Worm (Caenorhabditis elegans) whole organism, L4 larva: ENCODE measurements around the gene F56D2.8.
A peak's percentile ranks its signal among the peaks of the same experiment; 100 is the strongest.

Source experiments
- F10B5.3 ChIP-seq: sonication (generic microtip); optimal IDR thresholded peaks from 2 replicates; lab custom pipeline; 2016; ENCODE audit warnings: mild to moderate bottlenecking, missing genetic modification characterization, missing compliant biosample characterization
- F26F4.8 ChIP-seq: fragments of 200-800 bp; sonication (Bioruptor generic); conservative IDR thresholded peaks from 2 replicates; pipeline ENCODE4 v1.3.6; 2022; ENCODE audit warnings: missing genetic modification characterization, missing compliant biosample characterization
- Y48G9A.11 ChIP-seq: fragments of 200-800 bp; sonication (Bioruptor generic); IDR thresholded peaks from 2 replicates; pipeline ENCODE4 v1.3.6; 2022; ENCODE audit warnings: missing genetic modification reagents, missing genetic modification characterization, missing compliant biosample characterization
- Y5F2A.4 ChIP-seq: fragments of 200-800 bp; sonication (Bioruptor generic); optimal IDR thresholded peaks from 2 replicates; lab custom pipeline; 2018; ENCODE audit warnings: mild to moderate bottlenecking, missing genetic modification characterization, missing compliant biosample characterization
- ZK337.2 ChIP-seq: fragments of 200-800 bp; sonication (Bioruptor generic); IDR thresholded peaks from 2 replicates; pipeline ENCODE4 v1.3.6; 2022; ENCODE audit warnings: missing genetic modification reagents, missing genetic modification characterization, missing compliant biosample characterization
- aha-1 ChIP-seq: fragments of 150-350 bp; peaks from one replicate; lab custom pipeline; 2014; ENCODE audit warnings: missing biosample characterization, missing genetic modification characterization
- aly-2 ChIP-seq: sonication (generic microtip); optimal IDR thresholded peaks from 2 replicates; lab custom pipeline; 2018; ENCODE audit warnings: missing biosample characterization, missing genetic modification characterization
- arid-1 ChIP-seq: fragments of 200-800 bp; sonication (Bioruptor generic); conservative IDR thresholded peaks from 2 replicates; pipeline ENCODE4 v1.3.6; 2022; ENCODE audit warnings: missing genetic modification reagents, missing genetic modification characterization, missing compliant biosample characterization
- ces-1 ChIP-seq: fragments of 150-350 bp; sonication (generic microtip); optimal IDR thresholded peaks from 4 replicates; lab custom pipeline; 2014; ENCODE audit warnings: missing biosample characterization, missing genetic modification reagents, missing genetic modification characterization
- daf-16 ChIP-seq, 3 experiments: sonication (generic microtip); optimal IDR thresholded peaks; 2 replicates each; lab custom pipeline; 2016 to 2017; ENCODE audit warnings: missing genetic modification characterization in 3 of 3, missing genetic modification reagents in 3 of 3, mild to moderate bottlenecking in 2 of 3, missing compliant biosample characterization in 2 of 3, missing biosample characterization in 1 of 3, moderate library complexity in 1 of 3
- duxl-1 ChIP-seq: sonication (generic microtip); optimal IDR thresholded peaks from 2 replicates; lab custom pipeline; 2016; ENCODE audit warnings: mild to moderate bottlenecking, missing genetic modification characterization, moderate library complexity, missing compliant biosample characterization; ENCODE audit not compliant: poor library complexity
- egl-43 ChIP-seq: fragments of 200-800 bp; sonication (Bioruptor generic); IDR thresholded peaks from 2 replicates; pipeline ENCODE4 v1.3.6; 2022; ENCODE audit warnings: missing genetic modification reagents, missing genetic modification characterization, missing compliant biosample characterization
- hlh-11 ChIP-seq: fragments of 200-800 bp; sonication (Bioruptor generic); optimal IDR thresholded peaks from 2 replicates; lab custom pipeline; 2018; ENCODE audit warnings: mild to moderate bottlenecking, missing genetic modification characterization, missing compliant biosample characterization
- jun-1 ChIP-seq: fragments of 150-350 bp; optimal IDR thresholded peaks from 2 replicates; lab custom pipeline; 2014; ENCODE audit warnings: missing biosample characterization, missing genetic modification reagents, missing genetic modification characterization
- lim-7 ChIP-seq: fragments of 200-800 bp; sonication (Bioruptor generic); IDR thresholded peaks from 2 replicates; pipeline ENCODE4 v1.3.6; 2022; ENCODE audit warnings: missing genetic modification characterization, missing compliant biosample characterization
- lin-1 ChIP-seq: fragments of 200-800 bp; sonication (Bioruptor generic); IDR thresholded peaks from 2 replicates; pipeline ENCODE4 v1.3.6; 2022; ENCODE audit warnings: missing genetic modification reagents, missing genetic modification characterization, missing compliant biosample characterization
- madf-9 ChIP-seq: fragments of 200-800 bp; sonication (Bioruptor generic); conservative IDR thresholded peaks from 2 replicates; pipeline ENCODE4 v1.3.6; 2022; ENCODE audit warnings: missing genetic modification reagents, missing genetic modification characterization, missing compliant biosample characterization
- mdl-1 ChIP-seq, 2 experiments: fragments of 150-350 bp in 1 of 2; sonication (generic microtip) in 1 of 2; optimal IDR thresholded peaks; 2 replicates each; lab custom pipeline; 2014 to 2017; ENCODE audit warnings: missing biosample characterization in 2 of 2, missing genetic modification characterization in 2 of 2
- mep-1 ChIP-seq: fragments of 150-350 bp; sonication (generic microtip); optimal IDR thresholded peaks from 3 replicates; lab custom pipeline; 2014; ENCODE audit warnings: missing biosample characterization, missing genetic modification characterization
- mxl-3 ChIP-seq: fragments of 200-800 bp; sonication (Bioruptor generic); optimal IDR thresholded peaks from 2 replicates; lab custom pipeline; 2018; ENCODE audit warnings: mild to moderate bottlenecking, missing genetic modification characterization, missing compliant biosample characterization
- nhr-237 ChIP-seq: sonication (generic microtip); optimal IDR thresholded peaks from 2 replicates; lab custom pipeline; 2017; ENCODE audit warnings: missing biosample characterization, missing genetic modification characterization
- nhr-42 ChIP-seq: fragments of 200-800 bp; sonication (Bioruptor generic); IDR thresholded peaks from 2 replicates; pipeline ENCODE4 v1.3.6; 2022; ENCODE audit warnings: missing genetic modification characterization, missing compliant biosample characterization
- nhr-76 ChIP-seq: fragments of 150-350 bp; optimal IDR thresholded peaks from 2 replicates; lab custom pipeline; 2014; ENCODE audit warnings: missing biosample characterization, missing genetic modification characterization
- pqm-1 ChIP-seq: sonication (generic microtip); optimal IDR thresholded peaks from 2 replicates; lab custom pipeline; 2017; ENCODE audit warnings: missing biosample characterization, missing genetic modification characterization
- set-16 ChIP-seq: fragments of 200-800 bp; sonication (Bioruptor generic); IDR thresholded peaks from 2 replicates; pipeline ENCODE4 v1.3.6; 2022; ENCODE audit warnings: missing genetic modification reagents, missing genetic modification characterization, missing compliant biosample characterization
- snpc-1.2 ChIP-seq: fragments of 200-800 bp; sonication (Bioruptor generic); IDR thresholded peaks from 2 replicates; pipeline ENCODE4 v1.3.6; 2022; ENCODE audit warnings: missing genetic modification reagents, missing genetic modification characterization, missing compliant biosample characterization
- spr-1 ChIP-seq: sonication (generic microtip); optimal IDR thresholded peaks from 2 replicates; lab custom pipeline; 2016; ENCODE audit warnings: mild to moderate bottlenecking, missing genetic modification characterization, missing compliant biosample characterization
- unc-62 ChIP-seq, 3 experiments: fragments of 150-350 bp in 1 of 3; sonication (generic microtip); optimal IDR thresholded peaks in 2 of 3; peaks in 1 of 3; 1 replicate in 1 of 3; 2 replicates in 2 of 3; lab custom pipeline; 2014 to 2017; ENCODE audit warnings: missing biosample characterization in 3 of 3, missing genetic modification characterization in 3 of 3, missing genetic modification reagents in 3 of 3, missing genotype in 1 of 3
- zfp-2 ChIP-seq: sonication (generic microtip); optimal IDR thresholded peaks from 2 replicates; lab custom pipeline; 2016; ENCODE audit warnings: mild to moderate bottlenecking, missing genetic modification characterization, missing compliant biosample characterization

The F56D2.8 gene

ce11 chrIII:5568679-5569078 is 14.0 kb downstream of the F56D2.8 start, which contains the start of gene nspb-12:
TSS of gene nspb-12 (minus strand) at chrIII:5568779.
- TF ChIP-seq aha-1 (tag; lab: Kevin White, UChicago) (peak; percentile 1), pqm-1 (no peak), mdl-1 (tag; optimal IDR thresholded peaks at IDR 0.05; lab: Kevin White, UChicago) (no peak), madf-9 (GFP tag; lab: Robert Waterston, UW) (no peak)

- TF ChIP-seq F10B5.3 (tag; lab: Kevin White, UChicago), result no peak
- no peak for TF ChIP-seq Y5F2A.4 (GFP tag; lab: Kevin White, UChicago)
- peak; percentile 55; the same call in 1 of the 2 replicates for TF ChIP-seq egl-43 (GFP tag; lab: Robert Waterston, UW)
- no peak for TF ChIP-seq ces-1 (GFP tag; lab: Kevin White, UChicago)
- no peak for TF ChIP-seq nhr-237
- 0 out of 2 replicates have a peak, but pooled peaks have one; percentile 35 for TF ChIP-seq arid-1
Measured at ce11 chrIII:5568265-5568664, 14.4 kb downstream of the F56D2.8 start.

ce11 chrIII:5566496-5566895 is 16.2 kb downstream of the F56D2.8 start:
- TF ChIP-seq ZK337.2, result no peak
- TF ChIP-seq unc-62 (GFP tag; optimal IDR thresholded peaks at IDR 0.05 in 1 of 2; lab: Kevin White, UChicago), result peak in 1 of 2 experiments; percentile 68
- TF ChIP-seq unc-62 (tag; optimal IDR thresholded peaks at IDR 0.05; lab: Kevin White, UChicago), result no peak
- TF ChIP-seq nhr-76 (tag; lab: Kevin White, UChicago), result no peak
- TF ChIP-seq set-16, result peak; percentile 50
- TF ChIP-seq mxl-3 (GFP tag; lab: Kevin White, UChicago), result no peak
- no peak for TF ChIP-seq nhr-42 (GFP tag; lab: Robert Waterston, UW)
- TF ChIP-seq Y48G9A.11, result no peak

ce11 chrIII:5565699-5566098 is 17.0 kb downstream of the F56D2.8 start:
- TF ChIP-seq hlh-11 (tag; lab: Kevin White, UChicago) (no peak), mep-1 (tag; lab: Kevin White, UChicago) (no peak), zfp-2 (no peak), lin-1 (GFP tag; lab: Robert Waterston, UW) (no peak), aly-2 (tag; lab: Kevin White, UChicago) (no peak), aha-1 (tag; lab: Kevin White, UChicago) (no peak), spr-1 (tag; lab: Kevin White, UChicago) (no peak), Y5F2A.4 (GFP tag; lab: Kevin White, UChicago) (no peak), duxl-1 (tag; lab: Kevin White, UChicago) (no peak), jun-1 (no peak)

- peak; percentile 43; the same call in 1 of the 2 replicates for TF ChIP-seq set-16
- TF ChIP-seq F26F4.8, result no peak
- peak; percentile 36 for TF ChIP-seq hlh-11 (tag; lab: Kevin White, UChicago)
- no peak for TF ChIP-seq snpc-1.2 (GFP tag; lab: Robert Waterston, UW)
- TF ChIP-seq lim-7 (GFP tag; lab: Robert Waterston, UW), result 0 out of 2 replicates have a peak, but pooled peaks have one; percentile 16
- TF ChIP-seq ZK337.2, result 0 out of 2 replicates have a peak, but pooled peaks have one; percentile 15
- peak; percentile 20 for TF ChIP-seq aha-1 (tag; lab: Kevin White, UChicago)
- TF ChIP-seq, all 104 proteins: peak for 5
Measured at ce11 chrIII:5564799-5565198, 17.9 kb downstream of the F56D2.8 start, which contains the start of gene mlc-3. TSS of gene mlc-3 (plus strand) at chrIII:5565025.

- peak in 1 of 2 experiments; percentile 96 for TF ChIP-seq unc-62 (GFP tag; optimal IDR thresholded peaks at IDR 0.05 in 1 of 2; lab: Kevin White, UChicago)
- TF ChIP-seq unc-62 (tag; optimal IDR thresholded peaks at IDR 0.05; lab: Kevin White, UChicago), result no peak
- TF ChIP-seq daf-16 (GFP tag; optimal IDR thresholded peaks at IDR 0.05; lab: Kevin White, UChicago), result no peak
- no peak for TF ChIP-seq daf-16 (tag; optimal IDR thresholded peaks at IDR 0.05; lab: Kevin White, UChicago)
Measured at ce11 chrIII:5564325-5564724, 18.3 kb downstream of the F56D2.8 start.
